Worm (Caenorhabditis elegans): ENCODE results near the gene mcm-3.

mcm-3 gene

ce11 chrV:15072738-15073137 is 13.3 kb upstream of the mcm-3 start:
- TF ChIP-seq ces-1 (GFP tag; optimal IDR thresholded peaks at IDR 0.05) (peak; percentile 95), elt-1 (tag; optimal IDR thresholded peaks at IDR 0.05; ENCODE audit: borderline replicate concordance, insufficient read depth) (peak; percentile 36), drap-1 (GFP tag; optimal IDR thresholded peaks at IDR 0.05) (peak; percentile 70), flh-1 (GFP tag; optimal IDR thresholded peaks at IDR 0.05) (no peak), lsy-2 (tag; optimal IDR thresholded peaks at IDR 0.05) (no peak)

- TF ChIP-seq nhr-2 (tag; optimal IDR thresholded peaks at IDR 0.05) (peak; percentile 39), hlh-1 (tag; optimal IDR thresholded peaks at IDR 0.05) (peak; percentile 62), unc-120 (tag; optimal IDR thresholded peaks at IDR 0.05; ENCODE audit: poor library complexity, severe bottlenecking) (peak; percentile 99), sem-2 (GFP tag; optimal IDR thresholded peaks at IDR 0.05) (no peak), nhr-12 (tag; optimal IDR thresholded peaks at IDR 0.05) (no peak), ceh-43 (GFP tag; optimal IDR thresholded peaks at IDR 0.05) (no peak), nhr-76 (tag; optimal IDR thresholded peaks at IDR 0.05) (no peak), zip-8 (tag; optimal IDR thresholded peaks at IDR 0.05) (no peak), M03D4.4 (tag; optimal IDR thresholded peaks at IDR 0.05) (no peak), tbx-8 (GFP tag; optimal IDR thresholded peaks at IDR 0.05) (no peak), ces-1 (GFP tag; optimal IDR thresholded peaks at IDR 0.05) (peak; percentile 91), elt-3 (tag; optimal IDR thresholded peaks at IDR 0.05) (no peak), cnd-1 (tag; optimal IDR thresholded peaks at IDR 0.05) (peak; percentile 26), unc-39 (tag; optimal IDR thresholded peaks at IDR 0.05) (no peak), mab-5 (tag; optimal IDR thresholded peaks at IDR 0.05) (no peak), snpc-4 (tag; optimal IDR thresholded peaks at IDR 0.05) (no peak), nhr-237 (tag; optimal IDR thresholded peaks at IDR 0.05) (peak; percentile 60), ceh-83 (GFP tag; optimal IDR thresholded peaks at IDR 0.05) (no peak), unc-62 (GFP tag; optimal IDR thresholded peaks at IDR 0.05) (peak; percentile 94), lin-32 (GFP tag; optimal IDR thresholded peaks at IDR 0.05) (no peak), mep-1 (tag; optimal IDR thresholded peaks at IDR 0.05) (peak; percentile 44), flh-1 (GFP tag; optimal IDR thresholded peaks at IDR 0.05) (no peak), lsy-2 (tag; optimal IDR thresholded peaks at IDR 0.05) (peak; percentile 52), nhr-28 (tag; optimal IDR thresholded peaks at IDR 0.05) (no peak), pha-4 (tag; optimal IDR thresholded peaks at IDR 0.05) (peak; percentile 79), mls-2 (tag; optimal IDR thresholded peaks at IDR 0.05) (peak; percentile 57), ham-2 (GFP tag; optimal IDR thresholded peaks at IDR 0.05) (no peak), bed-3 (GFP tag; optimal IDR thresholded peaks at IDR 0.05) (no peak), elt-1 (tag; optimal IDR thresholded peaks at IDR 0.05; ENCODE audit: borderline replicate concordance, insufficient read depth) (no peak), ceh-39 (tag; optimal IDR thresholded peaks at IDR 0.05) (peak; percentile 65), ztf-11 (tag; optimal IDR thresholded peaks at IDR 0.05) (no peak), sptf-1 (tag; optimal IDR thresholded peaks at IDR 0.05) (peak; percentile 35), lin-13 (tag; optimal IDR thresholded peaks at IDR 0.05) (no peak), blmp-1 (tag; optimal IDR thresholded peaks at IDR 0.05) (no peak), drap-1 (GFP tag; optimal IDR thresholded peaks at IDR 0.05) (peak; percentile 80)
These were observed 11.8 kb upstream of the mcm-3 start, which contains the start of gene unc-76 for ce11 chrV:15071015-15071810. unc-76 (plus strand) TSS chrV:15071760.

- no peak for TF ChIP-seq nhr-28 (tag; optimal IDR thresholded peaks at IDR 0.05)
- no peak for TF ChIP-seq lin-13 (tag; optimal IDR thresholded peaks at IDR 0.05)
- no peak for TF ChIP-seq elt-3 (tag; optimal IDR thresholded peaks at IDR 0.05)
- TF ChIP-seq bed-3 (GFP tag; optimal IDR thresholded peaks at IDR 0.05) = no peak
- no peak for TF ChIP-seq mab-5 (tag; optimal IDR thresholded peaks at IDR 0.05)
- TF ChIP-seq tbx-8 (GFP tag; optimal IDR thresholded peaks at IDR 0.05) = no peak
- TF ChIP-seq drap-1 (GFP tag; optimal IDR thresholded peaks at IDR 0.05) = no peak
- TF ChIP-seq ces-1 (GFP tag; optimal IDR thresholded peaks at IDR 0.05) = peak; percentile 87
- TF ChIP-seq ceh-39 (tag; optimal IDR thresholded peaks at IDR 0.05) = no peak
- TF ChIP-seq M03D4.4 (tag; optimal IDR thresholded peaks at IDR 0.05) = no peak
- TF ChIP-seq sptf-1 (tag; optimal IDR thresholded peaks at IDR 0.05) = no peak
- no peak for TF ChIP-seq ham-2 (GFP tag; optimal IDR thresholded peaks at IDR 0.05)
- no peak for TF ChIP-seq nhr-76 (tag; optimal IDR thresholded peaks at IDR 0.05)
- no peak for TF ChIP-seq nhr-2 (tag; optimal IDR thresholded peaks at IDR 0.05)
- no peak for TF ChIP-seq sem-2 (GFP tag; optimal IDR thresholded peaks at IDR 0.05)
- TF ChIP-seq lsy-2 (tag; optimal IDR thresholded peaks at IDR 0.05) = peak; percentile 82
These were observed 10.1 kb upstream of the mcm-3 start for ce11 chrV:15069435-15069985.

Measured in whole organism, mixed stage, embryonic.